Worm (Caenorhabditis elegans) whole organism, L2 larva: ENCODE results near the gene R10E11.5.
A peak's percentile ranks its signal among the peaks of the same experiment; 100 is the strongest.

Experiments
- C34F6.9 ChIP-seq: fragments of 150-350 bp; optimal IDR thresholded peaks from 2 replicates; lab custom pipeline; 2014; ENCODE audit warnings: missing biosample characterization, missing genetic modification characterization
- F13H6.1 ChIP-seq: sonication (generic microtip); optimal IDR thresholded peaks from 2 replicates; lab custom pipeline; 2016; ENCODE audit warnings: missing genetic modification characterization, missing compliant biosample characterization
- R02D3.7 ChIP-seq: fragments of 150-350 bp; optimal IDR thresholded peaks from 2 replicates; lab custom pipeline; 2014; ENCODE audit warnings: missing biosample characterization, missing genetic modification characterization
- Y55F3AM.14 ChIP-seq: fragments of 200-800 bp; sonication (Bioruptor generic); optimal IDR thresholded peaks from 2 replicates; lab custom pipeline; 2018; ENCODE audit warnings: mild to moderate bottlenecking, missing genetic modification characterization, missing compliant biosample characterization
- ZK546.5 ChIP-seq: sonication (generic microtip); optimal IDR thresholded peaks from 2 replicates; lab custom pipeline; 2017; ENCODE audit warnings: missing biosample characterization, missing genetic modification characterization
- alr-1 ChIP-seq: fragments of 150-350 bp; optimal IDR thresholded peaks from 2 replicates; lab custom pipeline; 2014; ENCODE audit warnings: missing biosample characterization, missing genetic modification characterization
- aly-2 ChIP-seq: fragments of 150-350 bp; optimal IDR thresholded peaks from 2 replicates; lab custom pipeline; 2014; ENCODE audit warnings: missing biosample characterization, missing genetic modification characterization
- ama-1 ChIP-seq: fragments of 150-350 bp; optimal IDR thresholded peaks from 2 replicates; lab custom pipeline; 2018; ENCODE audit warnings: inconsistent platforms
- blmp-1 ChIP-seq: sonication (generic microtip); optimal IDR thresholded peaks from 2 replicates; lab custom pipeline; 2017; ENCODE audit warnings: missing genetic modification characterization, mild to moderate bottlenecking, missing compliant biosample characterization, antibody characterized with exemption, moderate library complexity; ENCODE audit not compliant: insufficient read depth
- ceh-16 ChIP-seq: fragments of 150-350 bp; optimal IDR thresholded peaks from 2 replicates; lab custom pipeline; 2014; ENCODE audit warnings: missing biosample characterization, missing genetic modification characterization
- ceh-82 ChIP-seq: fragments of 150-350 bp; optimal IDR thresholded peaks from 2 replicates; lab custom pipeline; 2014; ENCODE audit warnings: missing biosample characterization, missing genetic modification characterization
- crh-2 ChIP-seq: sonication (generic microtip); optimal IDR thresholded peaks from 2 replicates; lab custom pipeline; 2017; ENCODE audit warnings: missing biosample characterization, missing genetic modification characterization
- dmd-4 ChIP-seq: sonication (generic microtip); optimal IDR thresholded peaks from 2 replicates; lab custom pipeline; 2017; ENCODE audit warnings: missing biosample characterization, missing genetic modification characterization
- egl-27 ChIP-seq: sonication (generic microtip); optimal IDR thresholded peaks from 3 replicates; lab custom pipeline; 2017; ENCODE audit warnings: missing biosample characterization, missing genetic modification reagents, missing genetic modification characterization
- elt-1 ChIP-seq: fragments of 150-350 bp; optimal IDR thresholded peaks from 2 replicates; lab custom pipeline; 2014; ENCODE audit warnings: missing biosample characterization, missing genetic modification characterization
- elt-3 ChIP-seq: sonication (generic microtip); optimal IDR thresholded peaks from 2 replicates; lab custom pipeline; 2017; ENCODE audit warnings: missing biosample characterization, missing genetic modification characterization
- fos-1 ChIP-seq: fragments of 150-350 bp; optimal IDR thresholded peaks from 2 replicates; lab custom pipeline; 2014; ENCODE audit warnings: missing biosample characterization, missing genetic modification characterization
- gmeb-1 ChIP-seq: fragments of 150-350 bp; optimal IDR thresholded peaks from 2 replicates; lab custom pipeline; 2014; ENCODE audit warnings: missing biosample characterization, missing genetic modification characterization
- lin-11 ChIP-seq: fragments of 150-350 bp; sonication (generic microtip); optimal IDR thresholded peaks from 2 replicates; lab custom pipeline; 2014; ENCODE audit warnings: missing biosample characterization, missing genetic modification characterization, inconsistent platforms, mixed read lengths
- lin-13 ChIP-seq: fragments of 150-350 bp; optimal IDR thresholded peaks from 2 replicates; lab custom pipeline; 2014; ENCODE audit warnings: missing biosample characterization, missing genetic modification reagents, missing genetic modification characterization
- lin-39 ChIP-seq: fragments of 150-350 bp; optimal IDR thresholded peaks from 2 replicates; lab custom pipeline; 2014; ENCODE audit warnings: missing biosample characterization, missing genetic modification reagents, missing genetic modification characterization
- lsy-2 ChIP-seq, 2 experiments: fragments of 150-350 bp in 1 of 2; sonication (generic microtip) in 1 of 2; optimal IDR thresholded peaks; 2 replicates each; lab custom pipeline; 2014 to 2017; ENCODE audit warnings: missing biosample characterization in 2 of 2, missing genetic modification characterization in 2 of 2
- mab-5 ChIP-seq: fragments of 150-350 bp; optimal IDR thresholded peaks from 2 replicates; lab custom pipeline; 2014; ENCODE audit warnings: missing biosample characterization, missing genetic modification characterization
- mbf-1 ChIP-seq: sonication (generic microtip); optimal IDR thresholded peaks from 2 replicates; lab custom pipeline; 2017; ENCODE audit warnings: missing biosample characterization, missing genetic modification characterization
- mdl-1 ChIP-seq, 2 experiments: fragments of 150-350 bp in 1 of 2; sonication (generic microtip) in 1 of 2; optimal IDR thresholded peaks; 2 replicates each; lab custom pipeline; 2017; ENCODE audit warnings: missing biosample characterization in 2 of 2, missing genetic modification characterization in 2 of 2
- nhr-10 ChIP-seq: sonication (generic microtip); optimal IDR thresholded peaks from 2 replicates; lab custom pipeline; 2017; ENCODE audit warnings: missing biosample characterization, missing genetic modification characterization
- nhr-11 ChIP-seq: fragments of 150-350 bp; optimal IDR thresholded peaks from 2 replicates; lab custom pipeline; 2014; ENCODE audit warnings: missing biosample characterization, missing genetic modification characterization
- nhr-12 ChIP-seq: fragments of 150-350 bp; optimal IDR thresholded peaks from 2 replicates; lab custom pipeline; 2014; ENCODE audit warnings: missing biosample characterization, missing genetic modification characterization
- nhr-129 ChIP-seq: fragments of 150-350 bp; optimal IDR thresholded peaks from 2 replicates; lab custom pipeline; 2014; ENCODE audit warnings: missing biosample characterization, missing genetic modification characterization
- nhr-21 ChIP-seq: fragments of 150-350 bp; optimal IDR thresholded peaks from 2 replicates; lab custom pipeline; 2014; ENCODE audit warnings: missing biosample characterization, missing genetic modification characterization
- nhr-23 ChIP-seq: fragments of 150-350 bp; optimal IDR thresholded peaks from 2 replicates; lab custom pipeline; 2014; ENCODE audit warnings: missing biosample characterization, missing genetic modification reagents, missing genetic modification characterization
- nhr-237 ChIP-seq: fragments of 150-350 bp; optimal IDR thresholded peaks from 2 replicates; lab custom pipeline; 2014; ENCODE audit warnings: missing biosample characterization, missing genetic modification characterization
- nhr-25 ChIP-seq: fragments of 150-350 bp; sonication (generic microtip); optimal IDR thresholded peaks from 3 replicates; lab custom pipeline; 2014; ENCODE audit warnings: missing biosample characterization, missing genetic modification characterization
- nhr-6 ChIP-seq: fragments of 150-350 bp; optimal IDR thresholded peaks from 2 replicates; lab custom pipeline; 2014; ENCODE audit warnings: missing biosample characterization, missing genetic modification characterization
- nhr-77 ChIP-seq: fragments of 150-350 bp; optimal IDR thresholded peaks from 2 replicates; lab custom pipeline; 2014; ENCODE audit warnings: missing biosample characterization, missing genetic modification characterization
- peb-1 ChIP-seq: fragments of 150-350 bp; optimal IDR thresholded peaks from 2 replicates; lab custom pipeline; 2014; ENCODE audit warnings: missing biosample characterization, missing genetic modification characterization
- sem-4 ChIP-seq: fragments of 150-350 bp; optimal IDR thresholded peaks from 2 replicates; lab custom pipeline; 2014; ENCODE audit warnings: missing biosample characterization, missing genetic modification reagents, missing genetic modification characterization
- skn-1 ChIP-seq: sonication (generic microtip); optimal IDR thresholded peaks from 2 replicates; lab custom pipeline; 2017; ENCODE audit warnings: missing biosample characterization, missing genetic modification characterization
- sma-3 ChIP-seq: sonication (generic microtip); optimal IDR thresholded peaks from 2 replicates; lab custom pipeline; 2016; ENCODE audit warnings: missing genetic modification reagents, missing genetic modification characterization, missing compliant biosample characterization
- sma-9 ChIP-seq, 2 experiments: fragments of 150-350 bp in 1 of 2; sonication (generic microtip) in 1 of 2; optimal IDR thresholded peaks; 2 replicates each; lab custom pipeline; 2014 to 2016; ENCODE audit warnings: missing genetic modification characterization in 2 of 2, mild to moderate bottlenecking in 1 of 2, missing biosample characterization in 1 of 2, missing compliant biosample characterization in 1 of 2, missing genetic modification reagents in 1 of 2, moderate library complexity in 1 of 2
- snpc-4 ChIP-seq: fragments of 150-350 bp; optimal IDR thresholded peaks from 2 replicates; lab custom pipeline; 2014; ENCODE audit warnings: missing biosample characterization, missing genetic modification characterization
- unc-39 ChIP-seq: fragments of 150-350 bp; optimal IDR thresholded peaks from 2 replicates; lab custom pipeline; 2014; ENCODE audit warnings: missing biosample characterization, missing genetic modification characterization
- unc-55 ChIP-seq: fragments of 150-350 bp; sonication (generic microtip); optimal IDR thresholded peaks from 3 replicates; lab custom pipeline; 2014; ENCODE audit warnings: missing biosample characterization, missing genetic modification reagents, missing genetic modification characterization
- unc-62 ChIP-seq: fragments of 150-350 bp; optimal IDR thresholded peaks from 2 replicates; lab custom pipeline; 2014; ENCODE audit warnings: missing biosample characterization, missing genetic modification reagents, missing genetic modification characterization
- zag-1 ChIP-seq: fragments of 150-350 bp; optimal IDR thresholded peaks from 2 replicates; lab custom pipeline; 2014; ENCODE audit warnings: missing biosample characterization, missing genetic modification characterization
- ztf-1 ChIP-seq: fragments of 200-800 bp; sonication (Bioruptor generic); conservative IDR thresholded peaks from 2 replicates; pipeline ENCODE4 v1.3.6; 2022; ENCODE audit warnings: missing genetic modification characterization, missing compliant biosample characterization
- ztf-11 ChIP-seq: sonication (generic microtip); optimal IDR thresholded peaks from 2 replicates; lab custom pipeline; 2017; ENCODE audit warnings: missing biosample characterization, missing genetic modification characterization
- ztf-4 ChIP-seq: fragments of 150-350 bp; optimal IDR thresholded peaks from 2 replicates; lab custom pipeline; 2014; ENCODE audit warnings: missing biosample characterization, missing genetic modification characterization

Gene R10E11.5

ce11 chrIII:9765465-9765900 lies 24.0 kb downstream of the R10E11.5 start:
- TF ChIP-seq sma-9 (GFP tag; optimal IDR thresholded peaks at IDR 0.05; lab: Kevin White, UChicago) (peak; percentile 98), sma-9 (tag; optimal IDR thresholded peaks at IDR 0.05; lab: Kevin White, UChicago) (no peak), nhr-6 (tag; lab: Kevin White, UChicago) (peak; percentile 94), nhr-129 (tag; lab: Kevin White, UChicago) (peak; percentile 98), unc-39 (peak; percentile 35), unc-62 (GFP tag; lab: Kevin White, UChicago) (peak; percentile 83), nhr-10 (peak; percentile 90), unc-55 (GFP tag; lab: Kevin White, UChicago) (peak; percentile 96), egl-27 (peak; percentile 96), ztf-4 (tag; lab: Kevin White, UChicago) (peak; percentile 99), ama-1 (lab: Kevin White, UChicago) (peak; percentile 95), crh-2 (tag; lab: Kevin White, UChicago) (peak; percentile 99), C34F6.9 (peak; percentile 100), dmd-4 (tag; lab: Kevin White, UChicago) (no peak), lsy-2 (tag; optimal IDR thresholded peaks at IDR 0.05; lab: Kevin White, UChicago) (peak; percentile 99 to 100), nhr-11 (tag; lab: Kevin White, UChicago) (no peak), nhr-77 (peak; percentile 47), zag-1 (peak; percentile 94), mab-5 (tag; lab: Kevin White, UChicago) (peak; percentile 77), blmp-1 (tag; lab: Kevin White, UChicago) (peak; percentile 83), ztf-11 (tag; lab: Kevin White, UChicago) (no peak), mdl-1 (tag; optimal IDR thresholded peaks at IDR 0.05; lab: Kevin White, UChicago) (peak; percentile 97 to 99), elt-1 (tag; lab: Kevin White, UChicago) (peak; percentile 57), lin-39 (tag; lab: Kevin White, UChicago) (no peak), mbf-1 (tag; lab: Kevin White, UChicago) (no peak), ceh-82 (tag; lab: Kevin White, UChicago) (peak; percentile 86), sem-4 (tag; lab: Kevin White, UChicago) (peak; percentile 98), ZK546.5 (tag; lab: Kevin White, UChicago) (peak; percentile 91), snpc-4 (tag; lab: Kevin White, UChicago) (peak; percentile 86), F13H6.1 (peak; percentile 99), aly-2 (tag; lab: Kevin White, UChicago) (no peak), ceh-16 (tag; lab: Kevin White, UChicago) (peak; percentile 99), elt-3 (no peak), Y55F3AM.14 (GFP tag; lab: Kevin White, UChicago) (peak; percentile 99), lin-13 (GFP tag; lab: Kevin White, UChicago) (peak; percentile 97), peb-1 (tag; lab: Kevin White, UChicago) (peak; percentile 21), fos-1 (tag; lab: Kevin White, UChicago) (peak; percentile 96), ztf-1 (0 out of 2 replicates have a peak, but pooled peaks have one; percentile 45), nhr-237 (tag; lab: Kevin White, UChicago) (peak; percentile 71), nhr-21 (tag; lab: Kevin White, UChicago) (peak; percentile 98), skn-1 (tag; lab: Kevin White, UChicago) (peak; percentile 41), alr-1 (tag; lab: Kevin White, UChicago) (no peak), R02D3.7 (peak; percentile 59), sma-3 (GFP tag; lab: Kevin White, UChicago) (peak; percentile 100), nhr-25 (tag; lab: Kevin White, UChicago) (peak; percentile 98), lin-11 (tag; lab: Kevin White, UChicago) (peak; percentile 98), gmeb-1 (tag; lab: Kevin White, UChicago) (peak; percentile 93), nhr-23 (tag; lab: Kevin White, UChicago) (no peak), nhr-12 (tag; lab: Kevin White, UChicago) (peak; percentile 61)
- TF ChIP-seq, all 48 proteins: peak for 39
